Worm (Caenorhabditis elegans) whole organism, young adult: ENCODE results near the gene tcer-1.

Experiments used
- B0019.2 ChIP-seq: fragments of 200-800 bp; sonication (Bioruptor generic); conservative IDR thresholded peaks from 2 replicates; pipeline ENCODE4 v1.3.6; 2022; ENCODE audit warnings: missing genetic modification reagents, missing genetic modification characterization, missing compliant biosample characterization
- B0261.1 ChIP-seq: sonication (generic microtip); optimal IDR thresholded peaks from 2 replicates; lab custom pipeline; 2016; ENCODE audit warnings: mild to moderate bottlenecking, missing genetic modification characterization, moderate library complexity, missing compliant biosample characterization
- F49E8.2 ChIP-seq: sonication (generic microtip); optimal IDR thresholded peaks from 3 replicates; lab custom pipeline; 2017; ENCODE audit warnings: missing genetic modification characterization, mild to moderate bottlenecking, missing compliant biosample characterization, antibody characterized with exemption, moderate library complexity; ENCODE audit not compliant: insufficient read depth
- F52B5.7 ChIP-seq: sonication (generic microtip); optimal IDR thresholded peaks from 2 replicates; lab custom pipeline; 2016; ENCODE audit warnings: mild to moderate bottlenecking, missing genetic modification characterization, missing compliant biosample characterization
- F57A8.1 ChIP-seq: fragments of 200-800 bp; sonication (Bioruptor generic); optimal IDR thresholded peaks from 2 replicates; lab custom pipeline; 2018; ENCODE audit warnings: mild to moderate bottlenecking, missing genetic modification characterization, moderate library complexity, missing compliant biosample characterization
- F57C9.4 ChIP-seq: sonication (generic microtip); optimal IDR thresholded peaks from 2 replicates; lab custom pipeline; 2017; ENCODE audit warnings: mild to moderate bottlenecking, missing genetic modification characterization, missing compliant biosample characterization
- T26A5.8 ChIP-seq: sonication (generic microtip); optimal IDR thresholded peaks from 2 replicates; lab custom pipeline; 2016; ENCODE audit warnings: missing genetic modification characterization, missing compliant biosample characterization
- Y53F4B.3 ChIP-seq: fragments of 200-800 bp; sonication (Bioruptor generic); IDR thresholded peaks from 2 replicates; pipeline ENCODE4 v1.3.6; 2022; ENCODE audit warnings: missing genetic modification reagents, missing genetic modification characterization, missing compliant biosample characterization
- Y56A3A.18 ChIP-seq: fragments of 200-800 bp; sonication (Bioruptor generic); IDR thresholded peaks from 2 replicates; pipeline ENCODE4 v1.3.6; 2022; ENCODE audit warnings: missing genetic modification reagents, missing genetic modification characterization, missing compliant biosample characterization
- ama-1 ChIP-seq, 3 experiments: fragments of 150-350 bp in 1 of 3; sonication (generic microtip) in 2 of 3; optimal IDR thresholded peaks; 2 replicates each; lab custom pipeline; 2014 to 2018; ENCODE audit warnings: missing biosample characterization in 2 of 3, missing genetic modification characterization in 2 of 3, missing genetic modification reagents in 2 of 3
- aptf-2 ChIP-seq: fragments of 200-800 bp; sonication (Bioruptor generic); conservative IDR thresholded peaks from 2 replicates; pipeline ENCODE4 v1.3.6; 2022; ENCODE audit warnings: missing genetic modification reagents, missing genetic modification characterization, missing compliant biosample characterization
- athp-1 ChIP-seq: sonication (generic microtip); optimal IDR thresholded peaks from 2 replicates; lab custom pipeline; 2017; ENCODE audit warnings: mild to moderate bottlenecking, missing genetic modification characterization, missing compliant biosample characterization
- attf-3 ChIP-seq: fragments of 200-800 bp; sonication (Bioruptor generic); conservative IDR thresholded peaks from 2 replicates; pipeline ENCODE4 v1.3.6; 2022; ENCODE audit warnings: missing genetic modification reagents, missing genetic modification characterization, missing compliant biosample characterization
- ccch-3 ChIP-seq: fragments of 200-800 bp; sonication (Bioruptor generic); optimal IDR thresholded peaks from 2 replicates; lab custom pipeline; 2018; ENCODE audit warnings: mild to moderate bottlenecking, missing genetic modification characterization, missing compliant biosample characterization
- ceh-58 ChIP-seq: fragments of 200-800 bp; sonication (Bioruptor generic); IDR thresholded peaks from 2 replicates; pipeline ENCODE4 v1.3.6; 2022; ENCODE audit warnings: missing genetic modification characterization, missing compliant biosample characterization
- ceh-79 ChIP-seq: sonication (generic microtip); optimal IDR thresholded peaks from 2 replicates; lab custom pipeline; 2017; ENCODE audit warnings: mild to moderate bottlenecking, missing genetic modification characterization, missing compliant biosample characterization
- die-1 ChIP-seq: sonication (generic microtip); optimal IDR thresholded peaks from 2 replicates; lab custom pipeline; 2016; ENCODE audit warnings: missing genotype, mild to moderate bottlenecking, missing genetic modification characterization, missing compliant biosample characterization
- egl-18 ChIP-seq: fragments of 200-800 bp; sonication (Bioruptor generic); IDR thresholded peaks from 2 replicates; pipeline ENCODE4 v1.3.6; 2022; ENCODE audit warnings: missing genetic modification reagents, missing genetic modification characterization, missing compliant biosample characterization
- egrh-3 ChIP-seq: fragments of 200-800 bp; sonication (Bioruptor generic); IDR thresholded peaks from 2 replicates; pipeline ENCODE4 v1.3.6; 2022; ENCODE audit warnings: missing genetic modification reagents, missing genetic modification characterization, missing compliant biosample characterization
- fkh-3 ChIP-seq: sonication (generic microtip); optimal IDR thresholded peaks from 2 replicates; lab custom pipeline; 2016; ENCODE audit warnings: mild to moderate bottlenecking, missing genetic modification characterization, missing compliant biosample characterization
- hlh-12 ChIP-seq: sonication (generic microtip); optimal IDR thresholded peaks from 2 replicates; lab custom pipeline; 2016; ENCODE audit warnings: missing genetic modification characterization, missing compliant biosample characterization
- hmg-20 ChIP-seq: fragments of 200-800 bp; sonication (Bioruptor generic); IDR thresholded peaks from 2 replicates; pipeline ENCODE4 v1.3.6; 2022; ENCODE audit warnings: missing genetic modification reagents, missing genetic modification characterization, missing compliant biosample characterization
- lsl-1 ChIP-seq: fragments of 200-800 bp; sonication (Bioruptor generic); optimal IDR thresholded peaks from 2 replicates; lab custom pipeline; 2018; ENCODE audit warnings: mild to moderate bottlenecking, missing genetic modification characterization, moderate library complexity, missing compliant biosample characterization
- madf-3 ChIP-seq: fragments of 200-800 bp; sonication (Bioruptor generic); IDR thresholded peaks from 2 replicates; pipeline ENCODE4 v1.3.6; 2022; ENCODE audit warnings: missing genetic modification reagents, missing genetic modification characterization, missing compliant biosample characterization
- madf-6 ChIP-seq: fragments of 200-800 bp; sonication (Bioruptor generic); IDR thresholded peaks from 2 replicates; pipeline ENCODE4 v1.3.6; 2022; ENCODE audit warnings: missing genetic modification reagents, missing genetic modification characterization, missing compliant biosample characterization
- madf-8 ChIP-seq: fragments of 200-800 bp; sonication (Bioruptor generic); conservative IDR thresholded peaks from 2 replicates; pipeline ENCODE4 v1.3.6; 2022; ENCODE audit warnings: missing genetic modification reagents, missing genetic modification characterization, missing compliant biosample characterization
- mcd-1 ChIP-seq: fragments of 200-800 bp; sonication (Bioruptor generic); IDR thresholded peaks from 2 replicates; pipeline ENCODE4 v1.3.6; 2022; ENCODE audit warnings: missing genetic modification reagents, missing genetic modification characterization, missing compliant biosample characterization
- mel-28 ChIP-seq: sonication (generic microtip); optimal IDR thresholded peaks from 2 replicates; lab custom pipeline; 2016; ENCODE audit warnings: borderline replicate concordance, mild to moderate bottlenecking, missing genetic modification characterization, missing compliant biosample characterization
- nfya-1 ChIP-seq: sonication (generic microtip); optimal IDR thresholded peaks from 2 replicates; lab custom pipeline; 2017; ENCODE audit warnings: antibody characterized with exemption, missing compliant biosample characterization, missing genetic modification characterization, borderline replicate concordance; ENCODE audit not compliant: insufficient read depth
- nfyb-1 ChIP-seq: fragments of 200-800 bp; sonication (Bioruptor generic); IDR thresholded peaks from 2 replicates; pipeline ENCODE4 v1.3.6; 2022; ENCODE audit warnings: missing genetic modification reagents, missing genetic modification characterization, missing compliant biosample characterization
- nhr-90 ChIP-seq: sonication (generic microtip); optimal IDR thresholded peaks from 2 replicates; lab custom pipeline; 2016; ENCODE audit warnings: missing genotype, mild to moderate bottlenecking, missing genetic modification characterization, missing compliant biosample characterization
- pbrm-1 ChIP-seq: fragments of 200-800 bp; sonication (Bioruptor generic); IDR thresholded peaks from 2 replicates; pipeline ENCODE4 v1.3.6; 2022; ENCODE audit warnings: missing genetic modification reagents, missing genetic modification characterization, missing compliant biosample characterization
- pha-4 ChIP-seq: fragments of 150-350 bp; sonication (generic microtip); optimal IDR thresholded peaks from 2 replicates; lab custom pipeline; 2014; ENCODE audit warnings: missing biosample characterization, missing genetic modification reagents, missing genetic modification characterization
- rcor-1 ChIP-seq: fragments of 200-800 bp; sonication (Bioruptor generic); IDR thresholded peaks from 2 replicates; pipeline ENCODE4 v1.3.6; 2022; ENCODE audit warnings: missing genetic modification reagents, missing genetic modification characterization, missing compliant biosample characterization
- snpc-1.1 ChIP-seq: sonication (generic microtip); optimal IDR thresholded peaks from 2 replicates; lab custom pipeline; 2017; ENCODE audit warnings: missing genetic modification characterization, mild to moderate bottlenecking, missing compliant biosample characterization, antibody characterized with exemption, moderate library complexity, missing genotype, missing genetic modification reagents; ENCODE audit not compliant: insufficient read depth
- snpc-4 ChIP-seq, 5 experiments: fragments of 150-350 bp in 1 of 5; sonication (generic microtip) in 4 of 5; optimal IDR thresholded peaks; 2 replicates each; lab custom pipeline; 2014 to 2018; ENCODE audit warnings: missing genetic modification characterization in 5 of 5, missing biosample characterization in 3 of 5, antibody characterized with exemption in 2 of 5, mild to moderate bottlenecking in 2 of 5, missing compliant biosample characterization in 2 of 5, missing genotype in 2 of 5, moderate library complexity in 2 of 5, missing genetic modification reagents in 1 of 5
- somi-1 ChIP-seq: fragments of 200-800 bp; sonication (Bioruptor generic); optimal IDR thresholded peaks from 2 replicates; lab custom pipeline; 2018; ENCODE audit warnings: mild to moderate bottlenecking, missing genetic modification characterization, missing compliant biosample characterization
- sptf-2 ChIP-seq: fragments of 200-800 bp; sonication (Bioruptor generic); optimal IDR thresholded peaks from 2 replicates; lab custom pipeline; 2018; ENCODE audit warnings: mild to moderate bottlenecking, missing genetic modification characterization, missing compliant biosample characterization
- unc-130 ChIP-seq: sonication (generic microtip); optimal IDR thresholded peaks from 2 replicates; lab custom pipeline; 2016; ENCODE audit warnings: missing genetic modification reagents, missing genetic modification characterization, missing compliant biosample characterization
- zfh-2 ChIP-seq: fragments of 200-800 bp; sonication (Bioruptor generic); conservative IDR thresholded peaks from 2 replicates; pipeline ENCODE4 v1.3.6; 2022; ENCODE audit warnings: missing genetic modification reagents, missing genetic modification characterization, missing compliant biosample characterization
- ztf-25 ChIP-seq: fragments of 200-800 bp; sonication (Bioruptor generic); IDR thresholded peaks from 2 replicates; pipeline ENCODE4 v1.3.6; 2022; ENCODE audit warnings: missing genetic modification reagents, missing genetic modification characterization, missing compliant biosample characterization
- ztf-26 ChIP-seq: sonication (generic microtip); optimal IDR thresholded peaks from 2 replicates; lab custom pipeline; 2017; ENCODE audit warnings: missing genetic modification characterization, missing compliant biosample characterization

tcer-1 gene

ce11 chrII:7053649-7054048, 3.8 kb upstream of the tcer-1 start, which contains the start of gene ZK1127.4 (continued):
- TF ChIP-seq pha-4 (tag; lab: Kevin White, UChicago) (no peak), unc-130 (GFP tag; lab: Kevin White, UChicago) (no peak), ztf-26 (tag; lab: Kevin White, UChicago) (no peak), B0019.2 (GFP tag; lab: Robert Waterston, UW) (no peak), egl-18 (GFP tag; lab: Robert Waterston, UW) (no peak), pbrm-1 (GFP tag; lab: Robert Waterston, UW) (no peak), B0261.1 (tag; lab: Kevin White, UChicago) (no peak)

DNA sequence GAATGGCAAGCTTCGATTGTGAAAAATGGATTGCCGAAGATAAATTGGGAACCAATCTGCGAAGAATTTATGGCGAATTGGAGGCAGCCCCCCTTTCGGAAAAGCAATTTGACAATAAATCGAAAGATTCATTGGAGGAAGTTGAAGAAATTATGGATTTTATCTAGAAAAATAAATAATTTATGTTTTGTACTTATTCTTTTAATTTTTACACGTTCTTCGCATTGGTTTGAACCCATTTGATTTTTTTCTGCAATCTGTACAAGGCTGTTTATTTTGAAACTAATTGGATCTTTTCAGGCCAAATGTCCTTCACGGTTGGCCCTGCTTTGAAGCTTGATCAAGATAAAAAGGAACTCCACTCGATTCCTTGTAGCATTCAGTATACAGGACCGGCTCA, 3.1 kb upstream of the tcer-1 start, which contains the start of gene ZK1127.13:
Gene ZK1127.13, plus strand, starts transcription at position 301 of the 400 bp plus-strand sequence.
- TF ChIP-seq aptf-2 (GFP tag; lab: Robert Waterston, UW) (no peak), somi-1 (GFP tag; lab: Kevin White, UChicago) (no peak)

ce11 chrII:7051778-7052177, 1.9 kb upstream of the tcer-1 start, which contains the start of gene ZK1127.12:
Gene ZK1127.12 (plus strand): TSS chrII:7052078.
- TF ChIP-seq ceh-79 (tag; lab: Kevin White, UChicago) (no peak), ceh-58 (no peak), snpc-4 (GFP tag; optimal IDR thresholded peaks at IDR 0.05; lab: Kevin White, UChicago) (no peak), snpc-4 (tag; optimal IDR thresholded peaks at IDR 0.05; lab: Kevin White, UChicago) (no peak), Y53F4B.3 (GFP tag; lab: Robert Waterston, UW) (no peak), nhr-90 (tag; lab: Kevin White, UChicago) (no peak), mel-28 (no peak), somi-1 (GFP tag; lab: Kevin White, UChicago) (no peak), B0019.2 (GFP tag; lab: Robert Waterston, UW) (no peak), sptf-2 (no peak), hlh-12 (no peak), athp-1 (tag; lab: Kevin White, UChicago) (no peak), ccch-3 (GFP tag; lab: Kevin White, UChicago) (no peak), lsl-1 (GFP tag; lab: Kevin White, UChicago) (no peak), pha-4 (tag; lab: Kevin White, UChicago) (no peak)

ce11 chrII:7049470-7049869, 401 bp downstream of the tcer-1 start:
- TF ChIP-seq ama-1 (optimal IDR thresholded peaks at IDR 0.05; lab: Kevin White, UChicago), result no peak
- TF ChIP-seq ama-1 (GFP tag; optimal IDR thresholded peaks at IDR 0.05; lab: Kevin White, UChicago), result no peak
- TF ChIP-seq F52B5.7 (tag; lab: Kevin White, UChicago), result peak; percentile 27
- no peak for TF ChIP-seq Y56A3A.18
- TF ChIP-seq madf-8 (GFP tag; lab: Robert Waterston, UW), result no peak
- TF ChIP-seq F57A8.1, result no peak
- TF ChIP-seq nfya-1 (tag; lab: Kevin White, UChicago), result no peak
- TF ChIP-seq mcd-1 (GFP tag; lab: Robert Waterston, UW), result 0 out of 2 replicates have a peak, but pooled peaks have one; percentile 33
- TF ChIP-seq F49E8.2 (tag; lab: Kevin White, UChicago), result no peak
- 0 out of 2 replicates have a peak, but pooled peaks have one; percentile 19 for TF ChIP-seq madf-6
- no peak for TF ChIP-seq snpc-1.1 (tag; lab: Kevin White, UChicago)
- TF ChIP-seq egrh-3 (GFP tag; lab: Robert Waterston, UW), result peak; percentile 47; the same call in 1 of the 2 replicates
- TF ChIP-seq die-1 (tag; lab: Kevin White, UChicago), result peak; percentile 13
- TF ChIP-seq attf-3 (GFP tag; lab: Robert Waterston, UW), result no peak
- TF ChIP-seq nfyb-1, result no peak
- TF ChIP-seq unc-130 (GFP tag; lab: Kevin White, UChicago), result no peak
- no peak for TF ChIP-seq hmg-20
- no peak for TF ChIP-seq T26A5.8
- TF ChIP-seq rcor-1 (GFP tag; lab: Robert Waterston, UW), result no peak
- no peak for TF ChIP-seq ztf-25 (GFP tag; lab: Robert Waterston, UW)
- peak; percentile 77 for TF ChIP-seq zfh-2 (GFP tag; lab: Robert Waterston, UW)
- TF ChIP-seq B0019.2 (GFP tag; lab: Robert Waterston, UW), result no peak
- no peak for TF ChIP-seq madf-3 (GFP tag; lab: Robert Waterston, UW)
- TF ChIP-seq pha-4 (tag; lab: Kevin White, UChicago), result no peak
- no peak for TF ChIP-seq fkh-3 (tag; lab: Kevin White, UChicago)
- TF ChIP-seq F57C9.4, result no peak
